Worm (Caenorhabditis elegans): ENCODE data around the gene C14C6.5.
A peak's percentile ranks its signal among the peaks of the same experiment; 100 is the strongest.

Gene C14C6.5

DNA sequence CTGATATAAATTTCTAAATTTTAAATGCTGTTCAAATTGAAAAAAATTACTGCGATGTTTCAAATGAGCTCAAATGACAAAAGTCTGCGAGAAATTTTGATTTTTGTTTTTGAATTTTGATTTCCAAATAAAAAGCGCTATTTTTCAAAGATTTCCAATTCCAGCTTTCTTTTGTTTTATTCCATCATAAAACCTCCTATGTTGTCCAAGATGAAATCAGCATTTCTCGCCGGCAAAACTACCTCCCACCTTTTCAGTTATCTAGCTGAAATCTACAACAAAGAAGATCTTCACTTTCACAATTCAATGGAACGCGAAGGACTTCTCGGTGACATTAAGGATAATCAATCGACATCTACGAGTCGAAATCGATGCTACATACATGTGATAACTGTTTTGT, 42.5 kb downstream of the C14C6.5 start, which contains the start of gene K06H6.4:
TSS of gene K06H6.4 (plus strand) at position 301 of the 400 bp plus-strand sequence.
- TF ChIP-seq mab-9 (GFP tag; IDR thresholded peaks at IDR 0.05) (no peak), skn-1 (tag; optimal IDR thresholded peaks at IDR 0.05) (no peak), blmp-1 (tag; optimal IDR thresholded peaks at IDR 0.05) (peak; percentile 29), ets-5 (GFP tag; IDR thresholded peaks at IDR 0.05) (no peak), egl-27 (tag; optimal IDR thresholded peaks at IDR 0.05) (no peak), hlh-17 (GFP tag; optimal IDR thresholded peaks at IDR 0.05; ENCODE audit: borderline replicate concordance) (no peak), nhr-71 (tag; optimal IDR thresholded peaks at IDR 0.05) (no peak), rnt-1 (tag; optimal IDR thresholded peaks at IDR 0.05) (no peak), lsy-2 (tag; optimal IDR thresholded peaks at IDR 0.05) (no peak)

DNA sequence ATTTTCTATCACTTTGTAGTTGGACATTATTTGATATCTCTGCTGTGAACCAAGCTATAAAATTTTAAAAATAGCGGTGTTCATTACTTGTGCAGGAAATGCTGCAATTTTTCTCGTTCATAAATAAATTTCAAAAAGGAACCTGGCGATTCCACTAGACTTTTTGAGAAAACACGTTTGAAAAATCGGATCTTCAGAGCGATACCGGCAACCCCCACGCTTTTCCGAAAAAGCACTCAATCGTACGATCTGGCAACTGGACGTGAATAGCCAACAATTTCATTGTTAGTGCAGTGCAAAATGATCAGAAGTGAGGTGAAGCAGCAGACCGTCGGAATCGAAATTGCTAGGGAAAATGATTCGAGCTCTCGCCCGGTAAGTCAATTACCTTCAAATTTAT, 45.2 kb downstream of the C14C6.5 start, which contains the start of gene nstp-7:
TSS of gene nstp-7 (plus strand) at position 301 of the 400 bp plus-strand sequence.
- TF ChIP-seq C34B4.2 (tag; optimal IDR thresholded peaks at IDR 0.05) (no peak), alr-1 (tag; optimal IDR thresholded peaks at IDR 0.05; ENCODE audit: borderline replicate concordance) (no peak), nhr-19 (GFP tag; conservative IDR thresholded peaks at IDR 0.05) (no peak), elt-3 (tag; optimal IDR thresholded peaks at IDR 0.05) (no peak), swsn-7 (tag; optimal IDR thresholded peaks at IDR 0.05) (no peak), hlh-17 (GFP tag; optimal IDR thresholded peaks at IDR 0.05; ENCODE audit: borderline replicate concordance) (no peak), C16A3.4 (tag; optimal IDR thresholded peaks at IDR 0.05) (no peak), lin-14 (GFP tag; optimal IDR thresholded peaks at IDR 0.05) (no peak), fos-1 (tag; optimal IDR thresholded peaks at IDR 0.05) (no peak), ama-1 (optimal IDR thresholded peaks at IDR 0.05) (no peak), pqm-1 (tag; optimal IDR thresholded peaks at IDR 0.05) (no peak), zip-4 (GFP tag; optimal IDR thresholded peaks at IDR 0.05) (no peak), egl-27 (tag; optimal IDR thresholded peaks at IDR 0.05) (no peak)

DNA sequence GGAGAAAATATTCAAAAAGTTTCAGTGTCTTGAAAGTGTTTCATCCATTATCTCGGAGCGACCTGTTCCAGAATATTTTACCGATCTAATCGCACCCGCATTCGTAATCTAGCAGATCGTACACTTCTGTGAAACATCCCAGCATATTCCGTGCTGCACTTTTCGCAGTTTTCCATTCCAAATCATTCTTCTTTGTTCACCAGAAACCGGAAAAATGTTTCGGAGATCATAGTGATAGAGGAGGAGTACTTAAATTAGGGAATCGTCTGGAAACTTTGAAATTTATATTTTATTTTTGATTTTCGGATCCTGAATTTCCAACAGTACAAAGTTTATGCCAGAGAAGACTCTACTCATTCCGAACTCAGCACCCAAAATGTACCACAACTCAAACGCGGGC, 49.0 kb downstream of the C14C6.5 start, which contains the start of gene K06H6.2:
TSS of gene K06H6.2 (plus strand) at position 301 of the 400 bp plus-strand sequence.
- TF ChIP-seq egl-13 (tag; optimal IDR thresholded peaks at IDR 0.05): no peak
- no peak for TF ChIP-seq lin-35 (GFP tag; optimal IDR thresholded peaks at IDR 0.05)
- TF ChIP-seq lin-39 (tag; optimal IDR thresholded peaks at IDR 0.05): no peak
